Worm (Caenorhabditis elegans): ENCODE data around the gene lat-1.

The lat-1 gene

ce11 chrII:8877032-8877985 is 19.3 kb upstream of the lat-1 start:
- TF ChIP-seq nhr-41 (GFP tag; IDR thresholded peaks at IDR 0.05) (no peak), aly-2 (tag; optimal IDR thresholded peaks at IDR 0.05) (no peak), egl-43 (GFP tag; IDR thresholded peaks at IDR 0.05) (0 out of 2 replicates have a peak, but pooled peaks have one; percentile 37), hlh-11 (tag; optimal IDR thresholded peaks at IDR 0.05) (no peak), nhr-25 (tag; optimal IDR thresholded peaks at IDR 0.05; ENCODE audit: borderline replicate concordance, insufficient read depth) (no peak), hif-1 (tag; optimal IDR thresholded peaks at IDR 0.05) (no peak), unc-130 (GFP tag; optimal IDR thresholded peaks at IDR 0.05) (peak; percentile 13), dmd-8 (GFP tag; IDR thresholded peaks at IDR 0.05) (0 out of 2 replicates have a peak, but pooled peaks have one; percentile 52), ceh-44 (GFP tag; IDR thresholded peaks at IDR 0.05) (no peak), ceh-62 (tag; optimal IDR thresholded peaks at IDR 0.05) (no peak), php-3 (GFP tag; IDR thresholded peaks at IDR 0.05) (0 out of 2 replicates have a peak, but pooled peaks have one; percentile 9), zip-2 (tag; optimal IDR thresholded peaks at IDR 0.05) (no peak), lin-29 (GFP tag; IDR thresholded peaks at IDR 0.05) (no peak), unc-62 (GFP tag; optimal IDR thresholded peaks at IDR 0.05 in 1 of 2) (peak in 1 of 2 experiments; percentile 51), unc-62 (tag; optimal IDR thresholded peaks at IDR 0.05) (no peak), mxl-3 (GFP tag; optimal IDR thresholded peaks at IDR 0.05) (no peak), ceh-82 (tag; optimal IDR thresholded peaks at IDR 0.05) (no peak), lsy-2 (tag; optimal IDR thresholded peaks at IDR 0.05) (no peak), daf-16 (GFP tag; optimal IDR thresholded peaks at IDR 0.05) (no peak), daf-16 (tag; optimal IDR thresholded peaks at IDR 0.05) (no peak), dpl-1 (GFP tag; optimal IDR thresholded peaks at IDR 0.05) (no peak), F49E8.2 (tag; optimal IDR thresholded peaks at IDR 0.05; ENCODE audit: borderline replicate concordance) (peak; percentile 55), snpc-4 (tag; optimal IDR thresholded peaks at IDR 0.05) (peak; percentile 34), nhr-11 (tag; optimal IDR thresholded peaks at IDR 0.05) (no peak), Y105C5A.15 (GFP tag; IDR thresholded peaks at IDR 0.05) (no peak), set-16 (GFP tag; IDR thresholded peaks at IDR 0.05) (peak; percentile 44; the same call in 1 of the 2 replicates), daf-8 (GFP tag; IDR thresholded peaks at IDR 0.05) (no peak), T26A8.4 (GFP tag; IDR thresholded peaks at IDR 0.05) (0 out of 2 replicates have a peak, but pooled peaks have one; percentile 50)

- TF ChIP-seq nhr-25 (tag; optimal IDR thresholded peaks at IDR 0.05; ENCODE audit: borderline replicate concordance, insufficient read depth), result no peak
- no peak for TF ChIP-seq zip-2 (tag; optimal IDR thresholded peaks at IDR 0.05)
- TF ChIP-seq egl-43 (GFP tag; IDR thresholded peaks at IDR 0.05), result 0 out of 2 replicates have a peak, but pooled peaks have one; percentile 49
- no peak for TF ChIP-seq snpc-1.2 (GFP tag; IDR thresholded peaks at IDR 0.05)
- TF ChIP-seq nhr-10 (tag; optimal IDR thresholded peaks at IDR 0.05), result no peak
- no peak for TF ChIP-seq zfp-3 (GFP tag; conservative IDR thresholded peaks at IDR 0.05)
- TF ChIP-seq Y75B8A.6 (GFP tag; IDR thresholded peaks at IDR 0.05), result no peak
- no peak for TF ChIP-seq hlh-11 (tag; optimal IDR thresholded peaks at IDR 0.05)
- TF ChIP-seq set-16 (GFP tag; IDR thresholded peaks at IDR 0.05), result peak; percentile 58
- no peak for TF ChIP-seq lin-13 (GFP tag; optimal IDR thresholded peaks at IDR 0.05)
- TF ChIP-seq nhr-6 (tag; optimal IDR thresholded peaks at IDR 0.05), result no peak
- TF ChIP-seq nhr-42 (GFP tag; IDR thresholded peaks at IDR 0.05), result no peak
- TF ChIP-seq ceh-44 (GFP tag; IDR thresholded peaks at IDR 0.05), result no peak
- no peak for TF ChIP-seq daf-16 (GFP tag; optimal IDR thresholded peaks at IDR 0.05)
- TF ChIP-seq daf-16 (tag; optimal IDR thresholded peaks at IDR 0.05), result no peak
- TF ChIP-seq arid-1 (GFP tag; conservative IDR thresholded peaks at IDR 0.05), result 0 out of 2 replicates have a peak, but pooled peaks have one; percentile 26
- TF ChIP-seq cey-2 (tag; optimal IDR thresholded peaks at IDR 0.05; ENCODE audit: borderline replicate concordance, insufficient read depth), result no peak
These were observed 18.1 kb upstream of the lat-1 start for ce11 chrII:8878528-8878927.
